Worm (Caenorhabditis elegans) whole organism, young adult: Measurements from ENCODE around the gene cnep-1.
A peak's percentile ranks its signal among the peaks of the same experiment; 100 is the strongest.

Source experiments
- B0336.3 ChIP-seq: fragments of 200-800 bp; sonication (Bioruptor generic); IDR thresholded peaks from 2 replicates; pipeline ENCODE4 v1.3.6; 2022; ENCODE audit warnings: missing genetic modification characterization, missing compliant biosample characterization
- F23B12.7 ChIP-seq: sonication (generic microtip); optimal IDR thresholded peaks from 2 replicates; lab custom pipeline; 2017; ENCODE audit warnings: missing genetic modification characterization, mild to moderate bottlenecking, missing compliant biosample characterization, antibody characterized with exemption, moderate library complexity; ENCODE audit not compliant: insufficient read depth
- F37B4.10 ChIP-seq: fragments of 200-800 bp; sonication (Bioruptor generic); IDR thresholded peaks from 2 replicates; pipeline ENCODE4 v1.3.6; 2022; ENCODE audit warnings: missing genetic modification characterization, missing compliant biosample characterization
- F52B5.7 ChIP-seq: sonication (generic microtip); optimal IDR thresholded peaks from 2 replicates; lab custom pipeline; 2016; ENCODE audit warnings: mild to moderate bottlenecking, missing genetic modification characterization, missing compliant biosample characterization
- F57A8.1 ChIP-seq: fragments of 200-800 bp; sonication (Bioruptor generic); optimal IDR thresholded peaks from 2 replicates; lab custom pipeline; 2018; ENCODE audit warnings: mild to moderate bottlenecking, missing genetic modification characterization, moderate library complexity, missing compliant biosample characterization
- F57C9.4 ChIP-seq: sonication (generic microtip); optimal IDR thresholded peaks from 2 replicates; lab custom pipeline; 2017; ENCODE audit warnings: mild to moderate bottlenecking, missing genetic modification characterization, missing compliant biosample characterization
- Y53F4B.3 ChIP-seq: fragments of 200-800 bp; sonication (Bioruptor generic); IDR thresholded peaks from 2 replicates; pipeline ENCODE4 v1.3.6; 2022; ENCODE audit warnings: missing genetic modification reagents, missing genetic modification characterization, missing compliant biosample characterization
- Y79H2A.3 ChIP-seq: fragments of 200-800 bp; sonication (Bioruptor generic); conservative IDR thresholded peaks from 2 replicates; pipeline ENCODE4 v1.3.6; 2022; ENCODE audit warnings: missing genetic modification reagents, missing genetic modification characterization, missing compliant biosample characterization
- atf-7 ChIP-seq: sonication (generic microtip); optimal IDR thresholded peaks from 2 replicates; lab custom pipeline; 2017; ENCODE audit warnings: mild to moderate bottlenecking, missing genetic modification characterization, missing compliant biosample characterization
- cebp-1 ChIP-seq, 2 experiments: fragments of 200-800 bp in 1 of 2; sonication (Bioruptor generic) in 1 of 2; sonication (generic microtip) in 1 of 2; IDR thresholded peaks in 1 of 2; optimal IDR thresholded peaks in 1 of 2; 2 replicates each; pipeline versions ENCODE4 v1.3.6 to Lab custom; 2017 to 2022; ENCODE audit warnings: missing compliant biosample characterization in 2 of 2, missing genetic modification characterization in 2 of 2, mild to moderate bottlenecking in 1 of 2, missing genetic modification reagents in 1 of 2, moderate library complexity in 1 of 2
- ceh-58 ChIP-seq: fragments of 200-800 bp; sonication (Bioruptor generic); IDR thresholded peaks from 2 replicates; pipeline ENCODE4 v1.3.6; 2022; ENCODE audit warnings: missing genetic modification characterization, missing compliant biosample characterization
- dox-1 ChIP-seq: fragments of 200-800 bp; sonication (Bioruptor generic); IDR thresholded peaks from 2 replicates; pipeline ENCODE4 v1.3.6; 2022; ENCODE audit warnings: missing genetic modification reagents, missing genetic modification characterization, missing compliant biosample characterization
- dpl-1 ChIP-seq: fragments of 150-350 bp; optimal IDR thresholded peaks from 2 replicates; lab custom pipeline; 2014; ENCODE audit warnings: missing biosample characterization, missing genetic modification reagents, missing genetic modification characterization
- ekl-4 ChIP-seq: fragments of 200-800 bp; sonication (Bioruptor generic); IDR thresholded peaks from 2 replicates; pipeline ENCODE4 v1.3.6; 2022; ENCODE audit warnings: missing genetic modification reagents, missing genetic modification characterization, missing compliant biosample characterization
- fkh-3 ChIP-seq: sonication (generic microtip); optimal IDR thresholded peaks from 2 replicates; lab custom pipeline; 2016; ENCODE audit warnings: mild to moderate bottlenecking, missing genetic modification characterization, missing compliant biosample characterization
- him-1 ChIP-seq: sonication (generic microtip); optimal IDR thresholded peaks from 2 replicates; lab custom pipeline; 2016; ENCODE audit warnings: missing genotype, missing genetic modification reagents, missing genetic modification characterization, missing compliant biosample characterization
- hlh-26 ChIP-seq: fragments of 200-800 bp; sonication (Bioruptor generic); conservative IDR thresholded peaks from 2 replicates; pipeline ENCODE4 v1.3.6; 2022; ENCODE audit warnings: missing genetic modification reagents, missing genetic modification characterization, missing compliant biosample characterization
- hsf-1 ChIP-seq: fragments of 200-800 bp; sonication (Bioruptor generic); IDR thresholded peaks from 2 replicates; pipeline ENCODE4 v1.3.6; 2022; ENCODE audit warnings: missing genetic modification reagents, missing genetic modification characterization, missing compliant biosample characterization
- let-607 ChIP-seq, 2 experiments: fragments of 200-800 bp in 1 of 2; sonication (Bioruptor generic) in 1 of 2; sonication (generic microtip) in 1 of 2; optimal IDR thresholded peaks; 2 replicates each; lab custom pipeline; 2016 to 2018; ENCODE audit warnings: mild to moderate bottlenecking in 2 of 2, missing compliant biosample characterization in 2 of 2, missing genetic modification characterization in 2 of 2, moderate library complexity in 2 of 2, missing genotype in 1 of 2
- lin-35 ChIP-seq, 3 experiments: fragments of 150-350 bp in 2 of 3; sonication (generic microtip) in 1 of 3; optimal IDR thresholded peaks; 2 replicates each; lab custom pipeline; 2014 to 2018; ENCODE audit warnings: missing biosample characterization in 3 of 3, missing genetic modification characterization in 3 of 3, missing genetic modification reagents in 3 of 3
- lin-40 ChIP-seq: sonication (generic microtip); optimal IDR thresholded peaks from 2 replicates; lab custom pipeline; 2016; ENCODE audit warnings: missing genetic modification characterization, mild to moderate bottlenecking, missing compliant biosample characterization, missing genotype, missing genetic modification reagents
- lir-1 ChIP-seq: fragments of 200-800 bp; sonication (Bioruptor generic); conservative IDR thresholded peaks from 2 replicates; pipeline ENCODE4 v1.3.6; 2022; ENCODE audit warnings: missing genetic modification reagents, missing genetic modification characterization, missing compliant biosample characterization
- lsl-1 ChIP-seq: fragments of 200-800 bp; sonication (Bioruptor generic); optimal IDR thresholded peaks from 2 replicates; lab custom pipeline; 2018; ENCODE audit warnings: mild to moderate bottlenecking, missing genetic modification characterization, moderate library complexity, missing compliant biosample characterization
- madf-3 ChIP-seq: fragments of 200-800 bp; sonication (Bioruptor generic); IDR thresholded peaks from 2 replicates; pipeline ENCODE4 v1.3.6; 2022; ENCODE audit warnings: missing genetic modification reagents, missing genetic modification characterization, missing compliant biosample characterization
- nhr-120 ChIP-seq: fragments of 200-800 bp; sonication (Bioruptor generic); IDR thresholded peaks from 2 replicates; pipeline ENCODE4 v1.3.6; 2022; ENCODE audit warnings: missing genetic modification characterization, missing compliant biosample characterization
- nhr-80 ChIP-seq: sonication (generic microtip); optimal IDR thresholded peaks from 2 replicates; lab custom pipeline; 2016; ENCODE audit warnings: missing genetic modification characterization, missing compliant biosample characterization
- nhr-90 ChIP-seq: sonication (generic microtip); optimal IDR thresholded peaks from 2 replicates; lab custom pipeline; 2016; ENCODE audit warnings: missing genotype, mild to moderate bottlenecking, missing genetic modification characterization, missing compliant biosample characterization
- pha-4 ChIP-seq: fragments of 150-350 bp; sonication (generic microtip); optimal IDR thresholded peaks from 2 replicates; lab custom pipeline; 2014; ENCODE audit warnings: missing biosample characterization, missing genetic modification reagents, missing genetic modification characterization
- rpc-1 ChIP-seq, 2 experiments: fragments of 150-350 bp in 1 of 2; sonication (generic microtip) in 1 of 2; optimal IDR thresholded peaks; 2 replicates each; lab custom pipeline; 2014 to 2018; ENCODE audit warnings: missing biosample characterization in 1 of 2, missing genetic modification characterization in 1 of 2, missing genetic modification reagents in 1 of 2, missing genotype in 1 of 2
- sdz-38 ChIP-seq: sonication (generic microtip); optimal IDR thresholded peaks from 2 replicates; lab custom pipeline; 2016; ENCODE audit warnings: missing genotype, missing genetic modification characterization, missing compliant biosample characterization
- sea-2 ChIP-seq: fragments of 200-800 bp; sonication (Bioruptor generic); IDR thresholded peaks from 2 replicates; pipeline ENCODE4 v1.3.6; 2022; ENCODE audit warnings: missing genetic modification characterization, missing compliant biosample characterization
- snpc-4 ChIP-seq, 5 experiments: fragments of 150-350 bp in 1 of 5; sonication (generic microtip) in 4 of 5; optimal IDR thresholded peaks; 2 replicates each; lab custom pipeline; 2014 to 2018; ENCODE audit warnings: missing genetic modification characterization in 5 of 5, missing biosample characterization in 3 of 5, antibody characterized with exemption in 2 of 5, mild to moderate bottlenecking in 2 of 5, missing compliant biosample characterization in 2 of 5, missing genotype in 2 of 5, moderate library complexity in 2 of 5, missing genetic modification reagents in 1 of 5
- tbx-9 ChIP-seq: sonication (generic microtip); optimal IDR thresholded peaks from 2 replicates; lab custom pipeline; 2016; ENCODE audit warnings: borderline replicate concordance, missing genetic modification characterization, inconsistent platforms, missing compliant biosample characterization
- tlf-1 ChIP-seq: fragments of 200-800 bp; sonication (Bioruptor generic); optimal IDR thresholded peaks from 2 replicates; lab custom pipeline; 2018; ENCODE audit warnings: mild to moderate bottlenecking, missing genetic modification characterization, missing compliant biosample characterization
- ztf-22 ChIP-seq: fragments of 200-800 bp; sonication (Bioruptor generic); optimal IDR thresholded peaks from 2 replicates; lab custom pipeline; 2018; ENCODE audit warnings: mild to moderate bottlenecking, missing genetic modification characterization, moderate library complexity, missing compliant biosample characterization
- ztf-25 ChIP-seq: fragments of 200-800 bp; sonication (Bioruptor generic); IDR thresholded peaks from 2 replicates; pipeline ENCODE4 v1.3.6; 2022; ENCODE audit warnings: missing genetic modification reagents, missing genetic modification characterization, missing compliant biosample characterization
- ztf-28 ChIP-seq: fragments of 200-800 bp; sonication (Bioruptor generic); IDR thresholded peaks from 2 replicates; pipeline ENCODE4 v1.3.6; 2022; ENCODE audit warnings: missing genetic modification reagents, missing genetic modification characterization, missing compliant biosample characterization
- ztf-6 ChIP-seq: fragments of 200-800 bp; sonication (Bioruptor generic); IDR thresholded peaks from 2 replicates; pipeline ENCODE4 v1.3.6; 2022; ENCODE audit warnings: missing genetic modification reagents, missing genetic modification characterization, missing compliant biosample characterization

Gene cnep-1

ce11 chrII:7269783-7270182, 40.4 kb upstream of the cnep-1 start:
- TF ChIP-seq nhr-80 (tag; lab: Kevin White, UChicago) (peak; percentile 62), sdz-38 (tag; lab: Kevin White, UChicago) (no peak)

- no peak for TF ChIP-seq nhr-80 (tag; lab: Kevin White, UChicago)
- TF ChIP-seq hlh-26 (GFP tag; lab: Robert Waterston, UW), result no peak
- TF ChIP-seq lin-40 (tag; lab: Kevin White, UChicago), result peak; percentile 35
- no peak for TF ChIP-seq ztf-25 (GFP tag; lab: Robert Waterston, UW)
- no peak for TF ChIP-seq ceh-58
- TF ChIP-seq rpc-1 (optimal IDR thresholded peaks at IDR 0.05; lab: Kevin White, UChicago), result no peak
- no peak for TF ChIP-seq rpc-1 (tag; optimal IDR thresholded peaks at IDR 0.05; lab: Kevin White, UChicago)
These were observed 37.6 kb upstream of the cnep-1 start for ce11 chrII:7272513-7272912.

ce11 chrII:7273517-7273916, 36.6 kb upstream of the cnep-1 start:
- TF ChIP-seq F52B5.7 (tag; lab: Kevin White, UChicago), result no peak
- no peak for TF ChIP-seq fkh-3 (tag; lab: Kevin White, UChicago)
- peak; percentile 56 for TF ChIP-seq nhr-80 (tag; lab: Kevin White, UChicago)
- TF ChIP-seq, all 124 proteins: peak for 1

ce11 chrII:7277257-7277656, 32.9 kb upstream of the cnep-1 start:
- TF ChIP-seq ztf-28, result no peak
- no peak for TF ChIP-seq snpc-4 (GFP tag; optimal IDR thresholded peaks at IDR 0.05; lab: Kevin White, UChicago)
- no peak for TF ChIP-seq snpc-4 (tag; optimal IDR thresholded peaks at IDR 0.05; lab: Kevin White, UChicago)
- TF ChIP-seq let-607 (tag; optimal IDR thresholded peaks at IDR 0.05; lab: Kevin White, UChicago), result peak in 1 of 2 experiments; percentile 22
- no peak for TF ChIP-seq F23B12.7 (tag; lab: Kevin White, UChicago)
- peak; percentile 67 for TF ChIP-seq ztf-22 (GFP tag; lab: Kevin White, UChicago)
- no peak for TF ChIP-seq tbx-9 (tag; lab: Kevin White, UChicago)
- peak; percentile 90 for TF ChIP-seq nhr-80 (tag; lab: Kevin White, UChicago)
- TF ChIP-seq him-1, result no peak
- TF ChIP-seq tlf-1, result no peak
- no peak for TF ChIP-seq madf-3 (GFP tag; lab: Robert Waterston, UW)
- no peak for TF ChIP-seq nhr-120
- TF ChIP-seq nhr-90 (tag; lab: Kevin White, UChicago), result no peak
- TF ChIP-seq lir-1 (GFP tag; lab: Robert Waterston, UW), result no peak
- TF ChIP-seq lsl-1 (GFP tag; lab: Kevin White, UChicago), result no peak
- TF ChIP-seq atf-7 (tag; lab: Kevin White, UChicago), result peak; percentile 54
- TF ChIP-seq cebp-1 (GFP tag; IDR thresholded peaks at IDR 0.05; lab: Robert Waterston, UW), result no peak
- TF ChIP-seq cebp-1 (tag; optimal IDR thresholded peaks at IDR 0.05; lab: Kevin White, UChicago), result no peak
- no peak for TF ChIP-seq ztf-6 (GFP tag; lab: Robert Waterston, UW)
- TF ChIP-seq lin-35 (GFP tag; optimal IDR thresholded peaks at IDR 0.05; lab: Kevin White, UChicago), result no peak
- no peak for TF ChIP-seq F57C9.4 (tag; lab: Kevin White, UChicago)
- TF ChIP-seq dox-1 (GFP tag; lab: Robert Waterston, UW), result no peak
- no peak for TF ChIP-seq hsf-1
- TF ChIP-seq sdz-38 (tag; lab: Kevin White, UChicago), result no peak
- TF ChIP-seq Y79H2A.3, result no peak
- TF ChIP-seq rpc-1 (optimal IDR thresholded peaks at IDR 0.05; lab: Kevin White, UChicago), result no peak
- TF ChIP-seq rpc-1 (tag; optimal IDR thresholded peaks at IDR 0.05; lab: Kevin White, UChicago), result no peak
- no peak for TF ChIP-seq ekl-4 (GFP tag; lab: Robert Waterston, UW)
- no peak for TF ChIP-seq Y53F4B.3 (GFP tag; lab: Robert Waterston, UW)
- TF ChIP-seq dpl-1 (GFP tag; lab: Kevin White, UChicago), result no peak
- TF ChIP-seq F57A8.1 (GFP tag; lab: Kevin White, UChicago), result no peak
- TF ChIP-seq B0336.3 (GFP tag; lab: Robert Waterston, UW), result no peak
- TF ChIP-seq sea-2 (GFP tag; lab: Robert Waterston, UW), result no peak
- no peak for TF ChIP-seq F37B4.10 (GFP tag; lab: Robert Waterston, UW)
- TF ChIP-seq pha-4 (tag; lab: Kevin White, UChicago), result no peak
